Fruit fly (Drosophila melanogaster) whole organism, prepupa: Measurements from ENCODE around the gene Tango10.
"Not testable (repeated sequence)": the region's sequence is repeated elsewhere in the genome, so short reads cannot be mapped to it uniquely, and the experiment has no call there.

Experiments used
- Blimp-1 ChIP-seq: fragments of 200-800 bp; sonication (Bioruptor generic); optimal IDR thresholded peaks from 3 replicates; lab custom pipeline; 2017; ENCODE audit warnings: missing biosample characterization, missing genetic modification characterization, mild to moderate bottlenecking, moderate library complexity, missing genetic modification reagents
- CG10631 ChIP-seq: fragments of 200-800 bp; sonication (Bioruptor generic); optimal IDR thresholded peaks from 2 replicates; lab custom pipeline; 2016; ENCODE audit warnings: missing biosample characterization, missing genetic modification characterization
- CG11294 ChIP-seq: fragments of 200-800 bp; sonication (Bioruptor generic); IDR thresholded peaks from 2 replicates; pipeline ENCODE4 v1.3.6; 2022; ENCODE audit warnings: missing biosample characterization, missing genetic modification characterization
- CG11762 ChIP-seq: fragments of 200-800 bp; sonication (Bioruptor generic); optimal IDR thresholded peaks from 3 replicates; lab custom pipeline; 2016; ENCODE audit warnings: missing biosample characterization, missing genetic modification characterization; ENCODE audit not compliant: insufficient read depth
- CG11902 ChIP-seq: fragments of 200-800 bp; sonication (Bioruptor generic); optimal IDR thresholded peaks from 3 replicates; lab custom pipeline; 2016; ENCODE audit warnings: missing biosample characterization, missing genetic modification characterization
- CG15336 ChIP-seq: fragments of 200-800 bp; sonication (Bioruptor generic); IDR thresholded peaks from 2 replicates; pipeline ENCODE4 v1.3.6; 2022; ENCODE audit warnings: missing biosample characterization, missing genetic modification characterization
- CG1621 ChIP-seq: fragments of 200-800 bp; sonication (Bioruptor generic); optimal IDR thresholded peaks from 3 replicates; lab custom pipeline; 2018; ENCODE audit warnings: missing biosample characterization, mild to moderate bottlenecking, missing genetic modification characterization
- CG3032 ChIP-seq: fragments of 200-800 bp; optimal IDR thresholded peaks from 2 replicates; lab custom pipeline; 2019; ENCODE audit warnings: missing biosample characterization, mild to moderate bottlenecking, missing genetic modification characterization, moderate library complexity
- CG31627 ChIP-seq: fragments of 200-800 bp; sonication (Bioruptor generic); optimal IDR thresholded peaks from 3 replicates; lab custom pipeline; 2016; ENCODE audit warnings: missing biosample characterization, missing genetic modification characterization
- CG34406 ChIP-seq: fragments of 200-800 bp; sonication (Bioruptor generic); optimal IDR thresholded peaks from 3 replicates; lab custom pipeline; 2016; ENCODE audit warnings: missing biosample characterization, missing genetic modification characterization
- CG3919 ChIP-seq: fragments of 200-800 bp; sonication (Bioruptor generic); optimal IDR thresholded peaks from 3 replicates; lab custom pipeline; 2016; ENCODE audit warnings: missing biosample characterization, missing genetic modification characterization
- CG4318 ChIP-seq: fragments of 200-800 bp; sonication (Bioruptor generic); optimal IDR thresholded peaks from 3 replicates; lab custom pipeline; 2017; ENCODE audit warnings: missing biosample characterization, mild to moderate bottlenecking, missing genetic modification characterization
- CG6163 ChIP-seq: fragments of 200-800 bp; sonication (Bioruptor generic); IDR thresholded peaks from 3 replicates; pipeline ENCODE4 v1.3.6; 2022; ENCODE audit warnings: missing biosample characterization, missing genetic modification characterization
- CG6792 ChIP-seq: fragments of 200-800 bp; sonication (Bioruptor generic); optimal IDR thresholded peaks from 3 replicates; lab custom pipeline; 2016; ENCODE audit warnings: missing biosample characterization, missing genetic modification characterization
- CG8119 ChIP-seq: fragments of 200-800 bp; sonication (Bioruptor generic); IDR thresholded peaks from 3 replicates; pipeline ENCODE4 v1.3.6; 2022; ENCODE audit warnings: missing biosample characterization, missing genetic modification characterization
- CG9139 ChIP-seq: fragments of 200-800 bp; sonication (Bioruptor generic); optimal IDR thresholded peaks from 3 replicates; lab custom pipeline; 2017; ENCODE audit warnings: missing biosample characterization, mild to moderate bottlenecking, missing genetic modification characterization
- Eip75B ChIP-seq: fragments of 200-800 bp; sonication (Bioruptor generic); optimal IDR thresholded peaks from 3 replicates; lab custom pipeline; 2016; ENCODE audit warnings: missing biosample characterization, missing genetic modification characterization
- Eip78C ChIP-seq: fragments of 200-800 bp; sonication (Bioruptor generic); peaks from one replicate; lab custom pipeline; 2016; ENCODE audit warnings: missing biosample characterization, missing genetic modification characterization
- Eip93F ChIP-seq: fragments of 200-800 bp; sonication (Bioruptor generic); optimal IDR thresholded peaks from 2 replicates; lab custom pipeline; 2016; ENCODE audit warnings: missing biosample characterization, mild to moderate bottlenecking, missing genetic modification characterization
- Ets21C ChIP-seq: fragments of 200-800 bp; sonication (Bioruptor generic); optimal IDR thresholded peaks from 3 replicates; lab custom pipeline; 2016; ENCODE audit warnings: missing biosample characterization, missing genetic modification characterization
- Hr38 ChIP-seq: sonication (Bioruptor generic); optimal IDR thresholded peaks from 2 replicates; lab custom pipeline; 2016; ENCODE audit warnings: missing biosample characterization, missing genetic modification characterization
- Hr39 ChIP-seq: fragments of 200-800 bp; sonication (Bioruptor generic); optimal IDR thresholded peaks from 2 replicates; lab custom pipeline; 2016; ENCODE audit warnings: missing biosample characterization, missing genetic modification characterization
- Hr4 ChIP-seq: fragments of 200-800 bp; sonication (Bioruptor generic); optimal IDR thresholded peaks from 3 replicates; lab custom pipeline; 2016; ENCODE audit warnings: missing biosample characterization, missing genetic modification characterization
- Lpt ChIP-seq: fragments of 200-800 bp; sonication (Bioruptor generic); optimal IDR thresholded peaks from 3 replicates; lab custom pipeline; 2016; ENCODE audit warnings: missing biosample characterization, missing genetic modification characterization
- OdsH ChIP-seq: fragments of 200-800 bp; sonication (Bioruptor generic); optimal IDR thresholded peaks from 3 replicates; lab custom pipeline; 2016; ENCODE audit warnings: missing biosample characterization, missing genetic modification characterization
- Smox ChIP-seq: fragments of 200-800 bp; sonication (Bioruptor generic); optimal IDR thresholded peaks from 3 replicates; lab custom pipeline; 2016; ENCODE audit warnings: missing biosample characterization, missing genetic modification characterization
- Sox102F ChIP-seq: fragments of 200-800 bp; sonication (Bioruptor generic); optimal IDR thresholded peaks from 2 replicates; lab custom pipeline; 2016; ENCODE audit warnings: missing biosample characterization, mild to moderate bottlenecking, missing genetic modification characterization
- Sox14 ChIP-seq: fragments of 200-800 bp; sonication (Bioruptor generic); optimal IDR thresholded peaks from 3 replicates; lab custom pipeline; 2016; ENCODE audit warnings: missing biosample characterization, missing genetic modification characterization
- Sox15 ChIP-seq: fragments of 200-800 bp; sonication (Bioruptor generic); optimal IDR thresholded peaks from 3 replicates; lab custom pipeline; 2016; ENCODE audit warnings: missing biosample characterization, missing genetic modification characterization
- eg ChIP-seq: fragments of 200-800 bp; sonication (Bioruptor generic); IDR thresholded peaks from 3 replicates; pipeline ENCODE4 v1.3.6; 2022; ENCODE audit warnings: missing biosample characterization, missing genetic modification characterization
- esn ChIP-seq: fragments of 200-800 bp; sonication (Bioruptor generic); optimal IDR thresholded peaks from 2 replicates; lab custom pipeline; 2016; ENCODE audit warnings: missing biosample characterization, mild to moderate bottlenecking, missing genetic modification characterization, moderate library complexity
- fd59A ChIP-seq: fragments of 200-800 bp; sonication (Bioruptor generic); optimal IDR thresholded peaks from 2 replicates; lab custom pipeline; 2017; ENCODE audit warnings: missing biosample characterization, mild to moderate bottlenecking, missing genetic modification characterization, missing genetic modification reagents
- fkh ChIP-seq: fragments of 200-800 bp; sonication (Bioruptor generic); optimal IDR thresholded peaks from 3 replicates; lab custom pipeline; 2017; ENCODE audit warnings: missing biosample characterization, mild to moderate bottlenecking, missing genetic modification characterization, moderate library complexity
- lz ChIP-seq: fragments of 200-800 bp; sonication (Bioruptor generic); optimal IDR thresholded peaks from 3 replicates; lab custom pipeline; 2016; ENCODE audit warnings: missing biosample characterization, missing genetic modification characterization
- net ChIP-seq: fragments of 200-800 bp; sonication (Bioruptor generic); optimal IDR thresholded peaks from 3 replicates; lab custom pipeline; 2016; ENCODE audit warnings: missing biosample characterization, missing genetic modification characterization
- pdm3 ChIP-seq: fragments of 200-800 bp; sonication (Bioruptor generic); optimal IDR thresholded peaks from 3 replicates; lab custom pipeline; 2016; ENCODE audit warnings: missing biosample characterization, missing genetic modification characterization
- salr ChIP-seq, 2 experiments: fragments of 200-800 bp; sonication (Bioruptor generic); optimal IDR thresholded peaks; 3 replicates each; lab custom pipeline; 2016 to 2018; ENCODE audit warnings: missing biosample characterization in 2 of 2, missing genetic modification characterization in 2 of 2, mild to moderate bottlenecking in 1 of 2
- spab ChIP-seq: fragments of 200-800 bp; sonication (Bioruptor generic); optimal IDR thresholded peaks from 2 replicates; lab custom pipeline; 2017; ENCODE audit warnings: missing biosample characterization, mild to moderate bottlenecking, missing genetic modification characterization, missing genetic modification reagents
- ss ChIP-seq, 2 experiments: fragments of 200-800 bp; sonication (Bioruptor generic); optimal IDR thresholded peaks; 2 replicates in 1 of 2; 3 replicates in 1 of 2; lab custom pipeline; 2017 to 2018; ENCODE audit warnings: mild to moderate bottlenecking in 2 of 2, missing biosample characterization in 2 of 2, missing genetic modification characterization in 2 of 2, moderate library complexity in 1 of 2
- svp ChIP-seq: fragments of 200-800 bp; sonication (Bioruptor generic); peaks from one replicate; lab custom pipeline; 2016; ENCODE audit warnings: missing biosample characterization, missing genetic modification characterization
- vri ChIP-seq: fragments of 200-800 bp; sonication (Bioruptor generic); optimal IDR thresholded peaks from 3 replicates; lab custom pipeline; 2016; ENCODE audit warnings: missing biosample characterization, mild to moderate bottlenecking, missing genetic modification characterization

Tango10 gene

dm6 chrX:11736421-11736820 lies 16.4 kb downstream of the Tango10 start (continued):
- no peak for TF ChIP-seq CG11902 (GFP tag; lab: Kevin White, UChicago)
- TF ChIP-seq Eip78C (GFP tag; lab: Kevin White, UChicago), result peak; percentile 66
- TF ChIP-seq fkh (GFP tag; lab: Kevin White, UChicago), result peak; percentile 32
- no peak for TF ChIP-seq ss (GFP tag; optimal IDR thresholded peaks at IDR 0.05; lab: Kevin White, UChicago)
- TF ChIP-seq salr (GFP tag; optimal IDR thresholded peaks at IDR 0.05; lab: Kevin White, UChicago), result peak in 1 of 2 experiments; percentile 3
- TF ChIP-seq spab (GFP tag; lab: Kevin White, UChicago), result no peak
- no peak for TF ChIP-seq Hr38 (GFP tag; lab: Kevin White, UChicago)
- no peak for TF ChIP-seq fd59A
- TF ChIP-seq net (GFP tag; lab: Kevin White, UChicago), result peak; percentile 2
- TF ChIP-seq CG1621 (tag; lab: Kevin White, UChicago), result no peak
- peak; percentile 45; the same call in 2 of the 3 replicates for TF ChIP-seq CG6163
- no peak for TF ChIP-seq Eip75B (GFP tag; lab: Kevin White, UChicago)
- no peak for TF ChIP-seq lz (GFP tag; lab: Kevin White, UChicago)
- TF ChIP-seq Lpt, result peak; percentile 38
- TF ChIP-seq CG31627 (GFP tag; lab: Kevin White, UChicago), result peak; percentile 14
- TF ChIP-seq CG10631 (GFP tag; lab: Kevin White, UChicago), result peak; percentile 9
- TF ChIP-seq pdm3, result peak; percentile 51
- TF ChIP-seq CG9139 (GFP tag; lab: Kevin White, UChicago), result no peak
- peak; percentile 57; the same call in 2 of the 3 replicates for TF ChIP-seq CG8119 (GFP tag; lab: Robert Waterston, UW)
- no peak for TF ChIP-seq Smox (GFP tag; lab: Kevin White, UChicago)
- no peak for TF ChIP-seq vri (GFP tag; lab: Kevin White, UChicago)
- TF ChIP-seq CG11294, result no peak
- TF ChIP-seq CG3919 (GFP tag; lab: Kevin White, UChicago), result peak; percentile 31
- TF ChIP-seq Hr39 (GFP tag; lab: Kevin White, UChicago), result peak; percentile 25
- peak; percentile 53 for TF ChIP-seq OdsH (GFP tag; lab: Kevin White, UChicago)
- TF ChIP-seq Blimp-1 (GFP tag; lab: Kevin White, UChicago), result no peak
- TF ChIP-seq Sox15 (GFP tag; lab: Kevin White, UChicago), result no peak
- peak; percentile 38 for TF ChIP-seq CG4318 (GFP tag; lab: Kevin White, UChicago)
- peak; percentile 52; the same call in 1 of the 3 replicates for TF ChIP-seq eg (GFP tag; lab: Robert Waterston, UW)
- peak; percentile 8 for TF ChIP-seq Sox102F (GFP tag; lab: Kevin White, UChicago)
- peak; percentile 77 for TF ChIP-seq CG15336 (GFP tag; lab: Robert Waterston, UW)
- no peak for TF ChIP-seq CG3032 (tag; lab: Kevin White, UChicago)
- no peak for TF ChIP-seq CG34406 (GFP tag; lab: Kevin White, UChicago)
- no peak for TF ChIP-seq CG11762 (GFP tag; lab: Kevin White, UChicago)
- TF ChIP-seq CG6792, result no peak
- no peak for TF ChIP-seq Eip93F (GFP tag; lab: Kevin White, UChicago)
- peak; percentile 11 for TF ChIP-seq esn (GFP tag; lab: Kevin White, UChicago)
- peak; percentile 7 for TF ChIP-seq Sox14
- no peak for TF ChIP-seq svp (GFP tag; lab: Kevin White, UChicago)
- TF ChIP-seq Hr4, result peak; percentile 25
- no peak for TF ChIP-seq Ets21C (GFP tag; lab: Kevin White, UChicago)

dm6 chrX:11753973-11754372 lies 33.9 kb downstream of the Tango10 start, which contains the start of gene m:
Gene m, plus strand, starts transcription at chrX:11754273.
- TF ChIP-seq CG10631 (GFP tag; lab: Kevin White, UChicago); fd59A; CG3919 (GFP tag; lab: Kevin White, UChicago): not testable (repeated sequence)
